Fruit fly (Drosophila melanogaster) whole organism, embryonic: ENCODE measurements around the gene CG13108.

ENCODE experiments used
- Ada2b ChIP-seq: fragments of 200-800 bp; sonication (Bioruptor generic); IDR thresholded peaks from 2 replicates; pipeline ENCODE4 v1.3.6; 2022; ENCODE audit warnings: missing biosample characterization, missing genetic modification characterization
- CG10274 ChIP-seq: fragments of 200-800 bp; sonication (Bioruptor generic); optimal IDR thresholded peaks from 3 replicates; lab custom pipeline; 2017; ENCODE audit warnings: missing biosample characterization, mild to moderate bottlenecking, missing genetic modification characterization
- CG10462 ChIP-seq: fragments of 200-800 bp; sonication (Bioruptor generic); optimal IDR thresholded peaks from 2 replicates; lab custom pipeline; 2016; ENCODE audit warnings: missing biosample characterization, missing genetic modification characterization
- CG11456 ChIP-seq: fragments of 200-800 bp; sonication (Bioruptor generic); IDR thresholded peaks from 3 replicates; pipeline ENCODE4 v1.3.6; 2022; ENCODE audit warnings: missing biosample characterization, missing genetic modification characterization
- CG11504 ChIP-seq: fragments of 200-800 bp; sonication (Bioruptor generic); optimal IDR thresholded peaks from 3 replicates; lab custom pipeline; 2019; ENCODE audit warnings: missing biosample characterization, mild to moderate bottlenecking, missing genetic modification characterization, moderate library complexity
- CG12299 ChIP-seq: fragments of 200-800 bp; sonication (Bioruptor generic); optimal IDR thresholded peaks from 2 replicates; lab custom pipeline; 2018; ENCODE audit warnings: missing biosample characterization, mild to moderate bottlenecking, missing genetic modification characterization
- CG12942 ChIP-seq: fragments of 200-800 bp; sonication (Bioruptor generic); optimal IDR thresholded peaks from 3 replicates; lab custom pipeline; 2016; ENCODE audit warnings: missing biosample characterization, missing genetic modification characterization
- CG13894 ChIP-seq: fragments of 200-800 bp; sonication (Bioruptor generic); optimal IDR thresholded peaks from 3 replicates; lab custom pipeline; 2018; ENCODE audit warnings: missing biosample characterization, mild to moderate bottlenecking, missing genetic modification characterization, moderate library complexity
- CG1529 ChIP-seq: fragments of 200-800 bp; sonication (Bioruptor generic); optimal IDR thresholded peaks from 3 replicates; lab custom pipeline; 2018; ENCODE audit warnings: missing biosample characterization, missing genetic modification characterization
- CG1602 ChIP-seq: fragments of 200-800 bp; sonication (Bioruptor generic); optimal IDR thresholded peaks from 3 replicates; lab custom pipeline; 2016; ENCODE audit warnings: missing biosample characterization, missing genetic modification characterization
- CG1603 ChIP-seq: fragments of 200-800 bp; sonication (Bioruptor generic); optimal IDR thresholded peaks from 2 replicates; lab custom pipeline; 2019; ENCODE audit warnings: missing biosample characterization, mild to moderate bottlenecking, missing genetic modification characterization, moderate library complexity
- CG16813 ChIP-seq: fragments of 200-800 bp; sonication (Bioruptor generic); IDR thresholded peaks from 3 replicates; pipeline ENCODE4 v1.3.6; 2022; ENCODE audit warnings: missing biosample characterization, missing genetic modification characterization; ENCODE audit not compliant: partially characterized antibody
- CG16863 ChIP-seq: fragments of 200-800 bp; sonication (Bioruptor generic); optimal IDR thresholded peaks from 3 replicates; lab custom pipeline; 2016; ENCODE audit warnings: missing biosample characterization, missing genetic modification characterization
- CG17361 ChIP-seq: fragments of 200-800 bp; sonication (Bioruptor generic); IDR thresholded peaks from 3 replicates; pipeline ENCODE4 v1.3.6; 2022; ENCODE audit warnings: missing biosample characterization, missing genetic modification characterization
- CG17829 ChIP-seq: fragments of 200-800 bp; optimal IDR thresholded peaks from 2 replicates; lab custom pipeline; 2019; ENCODE audit warnings: missing biosample characterization, mild to moderate bottlenecking, missing genetic modification characterization, moderate library complexity
- CG18262 ChIP-seq: fragments of 200-800 bp; optimal IDR thresholded peaks from 3 replicates; lab custom pipeline; 2019; ENCODE audit warnings: missing biosample characterization, mild to moderate bottlenecking, missing genetic modification characterization, moderate library complexity
- CG18764 ChIP-seq: fragments of 200-800 bp; sonication (Bioruptor generic); optimal IDR thresholded peaks from 3 replicates; lab custom pipeline; 2016; ENCODE audit warnings: missing biosample characterization, missing genetic modification characterization
- CG2202 ChIP-seq: fragments of 200-800 bp; sonication (Bioruptor generic); optimal IDR thresholded peaks from 2 replicates; lab custom pipeline; 2018; ENCODE audit warnings: missing biosample characterization, mild to moderate bottlenecking, missing genetic modification characterization
- CG3065 ChIP-seq: fragments of 200-800 bp; sonication (Bioruptor generic); optimal IDR thresholded peaks from 2 replicates; lab custom pipeline; 2016; ENCODE audit warnings: missing biosample characterization, missing genetic modification characterization
- CG32532 ChIP-seq: fragments of 200-800 bp; sonication (Bioruptor generic); IDR thresholded peaks from 2 replicates; pipeline ENCODE4 v1.3.6; 2022; ENCODE audit warnings: missing biosample characterization, missing genetic modification characterization
- CG4360 ChIP-seq: fragments of 200-800 bp; sonication (Bioruptor generic); IDR thresholded peaks from 2 replicates; pipeline ENCODE4 v1.3.6; 2022; ENCODE audit warnings: missing biosample characterization, missing genetic modification characterization
- CG5180 ChIP-seq: fragments of 200-800 bp; sonication (Bioruptor generic); optimal IDR thresholded peaks from 3 replicates; lab custom pipeline; 2017; ENCODE audit warnings: missing biosample characterization, missing genetic modification characterization, mild to moderate bottlenecking, moderate library complexity, missing genetic modification reagents
- CG9609 ChIP-seq: fragments of 200-800 bp; sonication (Bioruptor generic); optimal IDR thresholded peaks from 3 replicates; lab custom pipeline; 2016; ENCODE audit warnings: missing biosample characterization, missing genetic modification characterization
- CG9797 ChIP-seq: fragments of 200-800 bp; sonication (Bioruptor generic); optimal IDR thresholded peaks from 3 replicates; lab custom pipeline; 2018; ENCODE audit warnings: missing biosample characterization, mild to moderate bottlenecking, missing genetic modification characterization
- GATAe ChIP-seq: fragments of 200-800 bp; sonication (Bioruptor generic); conservative IDR thresholded peaks from 2 replicates; pipeline ENCODE4 v1.3.6; 2022; ENCODE audit warnings: missing biosample characterization, missing genetic modification characterization
- HLH54F ChIP-seq: fragments of 200-800 bp; sonication (Bioruptor generic); optimal IDR thresholded peaks from 3 replicates; lab custom pipeline; 2016; ENCODE audit warnings: missing biosample characterization, missing genetic modification characterization
- HLHmδ ChIP-seq: fragments of 200-800 bp; sonication (Bioruptor generic); optimal IDR thresholded peaks from 2 replicates; lab custom pipeline; 2018; ENCODE audit warnings: missing biosample characterization, mild to moderate bottlenecking, missing genetic modification characterization, moderate library complexity
- Lpt ChIP-seq: fragments of >200 bp; optimal IDR thresholded peaks from 2 replicates; lab custom pipeline; 2018; ENCODE audit warnings: missing biosample characterization, missing genetic modification characterization
- MTF-1 ChIP-seq: fragments of 200-800 bp; sonication (Bioruptor generic); optimal IDR thresholded peaks from 2 replicates; lab custom pipeline; 2018; ENCODE audit warnings: missing biosample characterization, mild to moderate bottlenecking, missing genetic modification characterization, borderline replicate concordance
- NC2α ChIP-seq: fragments of 200-800 bp; sonication (Bioruptor generic); optimal IDR thresholded peaks from 2 replicates; lab custom pipeline; 2016; ENCODE audit warnings: missing biosample characterization, missing genetic modification characterization
- Oli ChIP-seq: fragments of 200-800 bp; sonication (Bioruptor generic); optimal IDR thresholded peaks from 2 replicates; lab custom pipeline; 2018; ENCODE audit warnings: missing biosample characterization, mild to moderate bottlenecking, missing genetic modification characterization, moderate library complexity
- crc ChIP-seq: fragments of 200-800 bp; sonication (Bioruptor generic); optimal IDR thresholded peaks from 2 replicates; lab custom pipeline; 2016; ENCODE audit warnings: missing biosample characterization, missing genetic modification characterization
- da ChIP-seq: fragments of 200-800 bp; sonication (Bioruptor generic); optimal IDR thresholded peaks from 2 replicates; lab custom pipeline; 2016; ENCODE audit warnings: missing biosample characterization, missing genetic modification characterization
- dm ChIP-seq: fragments of 200-800 bp; sonication (Bioruptor generic); optimal IDR thresholded peaks from 3 replicates; lab custom pipeline; 2016; ENCODE audit warnings: missing biosample characterization, missing genetic modification characterization
- dmrt99B ChIP-seq: fragments of 200-800 bp; sonication (Bioruptor generic); optimal IDR thresholded peaks from 2 replicates; lab custom pipeline; 2018; ENCODE audit warnings: missing biosample characterization, mild to moderate bottlenecking, missing genetic modification characterization, moderate library complexity
- esg ChIP-seq: fragments of 200-800 bp; sonication (Bioruptor generic); conservative IDR thresholded peaks from 2 replicates; pipeline ENCODE4 v1.3.6; 2022; ENCODE audit warnings: missing biosample characterization, missing genetic modification characterization
- fru ChIP-seq: fragments of >200 bp; optimal IDR thresholded peaks from 2 replicates; lab custom pipeline; 2017
- gro ChIP-seq: fragments of 200-800 bp; sonication (Bioruptor generic); optimal IDR thresholded peaks from 2 replicates; lab custom pipeline; 2016; ENCODE audit warnings: missing biosample characterization, missing genetic modification characterization
- lab ChIP-seq: fragments of 200-800 bp; sonication (Bioruptor generic); optimal IDR thresholded peaks from 3 replicates; lab custom pipeline; 2017; ENCODE audit warnings: missing biosample characterization, missing genetic modification characterization, mild to moderate bottlenecking, moderate library complexity, missing genetic modification reagents
- lmd ChIP-seq: fragments of 200-800 bp; sonication (Bioruptor generic); IDR thresholded peaks from 2 replicates; pipeline ENCODE4 v1.3.6; 2022; ENCODE audit warnings: missing biosample characterization, missing genetic modification characterization
- luna ChIP-seq: fragments of 200-800 bp; sonication (Bioruptor generic); optimal IDR thresholded peaks from 2 replicates; lab custom pipeline; 2016; ENCODE audit warnings: missing biosample characterization, missing genetic modification characterization
- nmo ChIP-seq: fragments of 200-800 bp; sonication (Bioruptor generic); optimal IDR thresholded peaks from 2 replicates; lab custom pipeline; 2018; ENCODE audit warnings: missing biosample characterization, mild to moderate bottlenecking, missing genetic modification characterization, moderate library complexity
- pita ChIP-seq: fragments of 200-800 bp; sonication (Bioruptor generic); optimal IDR thresholded peaks from 2 replicates; lab custom pipeline; 2017; ENCODE audit warnings: missing biosample characterization, mild to moderate bottlenecking, missing genetic modification characterization
- prd ChIP-seq, 3 experiments: fragments of >200 bp in 2 of 3; fragments of 200-800 bp in 1 of 3; sonication (Bioruptor generic) in 1 of 3; optimal IDR thresholded peaks in 2 of 3; IDR thresholded peaks in 1 of 3; 2 replicates in 2 of 3; 3 replicates in 1 of 3; pipeline versions ENCODE4 v1.3.6 to Lab custom; 2017 to 2022; ENCODE audit warnings: missing biosample characterization in 1 of 3, missing genetic modification characterization in 1 of 3
- stc ChIP-seq: fragments of 200-800 bp; sonication (Bioruptor generic); IDR thresholded peaks from 2 replicates; pipeline ENCODE4 v1.3.6; 2022; ENCODE audit warnings: missing biosample characterization, missing genetic modification characterization
- sug ChIP-seq: fragments of 200-800 bp; optimal IDR thresholded peaks from 2 replicates; lab custom pipeline; 2019; ENCODE audit warnings: missing biosample characterization, mild to moderate bottlenecking, missing genetic modification characterization, moderate library complexity
- tgo ChIP-seq: fragments of 200-800 bp; sonication (Bioruptor generic); IDR thresholded peaks from 3 replicates; pipeline ENCODE4 v1.3.6; 2022; ENCODE audit warnings: missing biosample characterization, missing genetic modification characterization
- twi ChIP-seq: fragments of 200-800 bp; optimal IDR thresholded peaks from 2 replicates; lab custom pipeline; 2019; ENCODE audit warnings: missing biosample characterization, mild to moderate bottlenecking, missing genetic modification characterization, moderate library complexity
- tx ChIP-seq: fragments of 200-800 bp; sonication (Bioruptor generic); optimal IDR thresholded peaks from 2 replicates; lab custom pipeline; 2016; ENCODE audit warnings: missing biosample characterization, missing genetic modification characterization
- unpg ChIP-seq: fragments of 200-800 bp; sonication (Bioruptor generic); optimal IDR thresholded peaks from 3 replicates; lab custom pipeline; 2018; ENCODE audit warnings: missing biosample characterization, mild to moderate bottlenecking, missing genetic modification characterization, moderate library complexity

Gene CG13108

DNA sequence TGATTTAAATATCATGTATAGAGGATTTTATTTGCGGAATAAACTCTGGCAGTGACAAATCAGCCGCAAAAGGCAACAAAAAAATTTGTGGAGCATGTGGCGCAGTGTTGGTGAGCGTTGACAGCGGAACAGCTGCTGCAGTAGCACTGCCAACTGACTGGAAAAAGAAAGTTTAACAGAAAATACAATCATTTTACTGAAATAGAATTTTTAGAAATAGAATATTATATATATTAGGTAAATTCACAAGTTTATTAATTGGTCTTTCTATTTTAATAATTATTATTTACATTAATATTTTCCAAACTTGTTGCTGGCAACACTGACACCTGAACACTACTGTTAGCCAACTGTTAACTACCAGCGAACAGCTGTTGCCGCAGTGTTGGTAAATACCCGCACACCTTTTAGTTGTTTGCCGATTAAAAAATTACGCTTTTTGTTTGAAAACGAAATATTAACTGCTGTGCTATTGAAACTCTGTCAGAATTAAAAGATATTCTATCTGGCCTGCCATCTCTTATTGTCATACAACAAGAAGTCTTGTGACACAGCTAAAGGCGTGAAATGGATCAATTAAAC is 2.5 kb downstream of the CG13108 start, which contains the start of the genes CG9586 and tai (continued):
- TF ChIP-seq CG9609 (GFP tag; lab: Kevin White, UChicago) (no peak), CG1529 (peak; percentile 63), CG13894 (peak; percentile 79), NC2α (GFP tag; lab: Kevin White, UChicago) (no peak), twi (tag; lab: Kevin White, UChicago) (peak; percentile 79), dmrt99B (peak; percentile 74), CG9797 (peak; percentile 52), CG2202 (tag; lab: Kevin White, UChicago) (peak; percentile 78), Lpt (no peak), CG18262 (peak; percentile 85), luna (no peak), HLH54F (no peak), nmo (GFP tag; lab: Kevin White, UChicago) (peak; percentile 88), unpg (GFP tag; lab: Kevin White, UChicago) (peak; percentile 89), fru (lab: Kevin White, UChicago) (no peak), CG4360 (GFP tag; lab: Robert Waterston, UW) (peak; percentile 62; the same call in 1 of the 2 replicates), CG16863 (GFP tag; lab: Kevin White, UChicago) (no peak), crc (GFP tag; lab: Kevin White, UChicago) (no peak), CG16813 (GFP tag; lab: Robert Waterston, UW) (no peak), CG11504 (tag; lab: Kevin White, UChicago) (peak; percentile 62), CG32532 (GFP tag; lab: Robert Waterston, UW) (peak; percentile 83), CG11456 (no peak), esg (GFP tag; lab: Robert Waterston, UW) (peak; percentile 64), tgo (peak; percentile 86), CG18764 (GFP tag; lab: Kevin White, UChicago) (peak; percentile 73), dm (GFP tag; lab: Kevin White, UChicago) (peak; percentile 1), CG1603 (tag; lab: Kevin White, UChicago) (peak; percentile 53), HLHmδ (GFP tag; lab: Kevin White, UChicago) (no peak), stc (GFP tag; lab: Robert Waterston, UW) (peak; percentile 85), da (GFP tag; lab: Kevin White, UChicago) (peak; percentile 34), MTF-1 (GFP tag; lab: Kevin White, UChicago) (peak; percentile 63), CG17829 (tag; lab: Kevin White, UChicago) (peak; percentile 93), sug (tag; lab: Kevin White, UChicago) (peak; percentile 78), CG10462 (GFP tag; lab: Kevin White, UChicago) (peak; percentile 81), CG1602 (peak; percentile 89), tx (GFP tag; lab: Kevin White, UChicago) (no peak), lab (GFP tag; lab: Kevin White, UChicago) (peak; percentile 91), pita (GFP tag; lab: Kevin White, UChicago) (no peak), GATAe (GFP tag; lab: Robert Waterston, UW) (no peak; the same call in 1 of the 2 replicates), lmd (peak; percentile 68), CG10274 (GFP tag; lab: Kevin White, UChicago) (no peak), CG3065 (GFP tag; lab: Kevin White, UChicago) (peak; percentile 61), prd (optimal IDR thresholded peaks at IDR 0.05; lab: Kevin White, UChicago) (no peak), prd (GFP tag; IDR thresholded peaks at IDR 0.05; lab: Robert Waterston, UW) (peak; percentile 90), Oli (tag; lab: Kevin White, UChicago) (peak; percentile 71), CG17361 (GFP tag; lab: Robert Waterston, UW) (peak; percentile 87), CG12942 (peak; percentile 86), Ada2b (GFP tag; lab: Robert Waterston, UW) (peak; percentile 65), gro (GFP tag; lab: Kevin White, UChicago) (no peak), CG12299 (tag; lab: Kevin White, UChicago) (peak; percentile 63), CG5180 (GFP tag; lab: Kevin White, UChicago) (peak; percentile 55)
